Worm (Caenorhabditis elegans): Measurements from ENCODE around the gene cyp-33E3.
A peak's percentile ranks its signal among the peaks of the same experiment; 100 is the strongest.

cyp-33E3 gene

ce11 chrIV:8587057-8587456 lies 27.7 kb upstream of the cyp-33E3 start (continued):
- TF ChIP-seq zfp-3 (GFP tag; conservative IDR thresholded peaks at IDR 0.05) (no peak), dve-1 (tag; optimal IDR thresholded peaks at IDR 0.05; ENCODE audit: insufficient read depth) (peak; percentile 33), lin-13 (GFP tag; optimal IDR thresholded peaks at IDR 0.05) (peak; percentile 50), D1046.2 (GFP tag; IDR thresholded peaks at IDR 0.05) (no peak), nhr-25 (tag; optimal IDR thresholded peaks at IDR 0.05; ENCODE audit: borderline replicate concordance, insufficient read depth) (peak; percentile 9), nhr-6 (tag; optimal IDR thresholded peaks at IDR 0.05) (peak; percentile 10), fos-1 (tag; optimal IDR thresholded peaks at IDR 0.05) (no peak), T26A8.4 (GFP tag; IDR thresholded peaks at IDR 0.05) (no peak), pha-4 (GFP tag; IDR thresholded peaks at IDR 0.05) (no peak), pha-4 (tag; optimal IDR thresholded peaks at IDR 0.05) (peak; percentile 40), nhr-11 (tag; optimal IDR thresholded peaks at IDR 0.05) (peak; percentile 71), hlh-30 (tag; optimal IDR thresholded peaks at IDR 0.05; ENCODE audit: insufficient read depth) (peak; percentile 50)

- TF ChIP-seq F10B5.3 (tag; optimal IDR thresholded peaks at IDR 0.05) (no peak), zip-2 (tag; optimal IDR thresholded peaks at IDR 0.05) (no peak), lsy-2 (tag; optimal IDR thresholded peaks at IDR 0.05) (peak in 1 of 2 experiments; percentile 33), hlh-30 (tag; optimal IDR thresholded peaks at IDR 0.05; ENCODE audit: insufficient read depth) (peak; percentile 60)
These were observed 27.2 kb upstream of the cyp-33E3 start for ce11 chrIV:8587605-8588004.

- TF ChIP-seq saeg-2 (GFP tag; IDR thresholded peaks at IDR 0.05) (no peak), ceh-20 (GFP tag; IDR thresholded peaks at IDR 0.05) (no peak), F44E2.7 (GFP tag; IDR thresholded peaks at IDR 0.05) (no peak), T20F7.1 (GFP tag; optimal IDR thresholded peaks at IDR 0.05) (no peak), mxl-2 (GFP tag; conservative IDR thresholded peaks at IDR 0.05) (no peak), F26F4.8 (GFP tag; conservative IDR thresholded peaks at IDR 0.05) (no peak), mdl-1 (tag; optimal IDR thresholded peaks at IDR 0.05) (no peak), zip-2 (tag; optimal IDR thresholded peaks at IDR 0.05) (no peak), dpl-1 (GFP tag; optimal IDR thresholded peaks at IDR 0.05) (no peak), ctbp-1 (GFP tag; IDR thresholded peaks at IDR 0.05) (no peak), daf-12 (tag; optimal IDR thresholded peaks at IDR 0.05) (no peak), lin-39 (tag; optimal IDR thresholded peaks at IDR 0.05) (no peak), arid-1 (GFP tag; conservative IDR thresholded peaks at IDR 0.05) (no peak), ceh-82 (tag; optimal IDR thresholded peaks at IDR 0.05) (no peak), zfp-3 (GFP tag; conservative IDR thresholded peaks at IDR 0.05) (no peak), ceh-32 (tag; optimal IDR thresholded peaks at IDR 0.05; ENCODE audit: poor library complexity) (no peak), F10B5.3 (tag; optimal IDR thresholded peaks at IDR 0.05) (no peak), daf-8 (GFP tag; IDR thresholded peaks at IDR 0.05) (no peak)
These were observed 19.5 kb upstream of the cyp-33E3 start, which contains the start of gene Y59H11AR.3 for ce11 chrIV:8595317-8595716. Gene Y59H11AR.3 (minus strand): TSS chrIV:8595417.

ce11 chrIV:8595767-8596166 lies 19.0 kb upstream of the cyp-33E3 start, which contains the start of gene clec-181:
Gene clec-181 (plus strand): TSS chrIV:8596067.
- TF ChIP-seq hmg-1.1 (GFP tag; IDR thresholded peaks at IDR 0.05) (no peak), Y75B8A.6 (GFP tag; IDR thresholded peaks at IDR 0.05) (no peak)

ce11 chrIV:8597504-8597903 lies 17.3 kb upstream of the cyp-33E3 start:
- TF ChIP-seq lsy-2 (tag; optimal IDR thresholded peaks at IDR 0.05) = peak in 1 of 2 experiments; percentile 12
- TF ChIP-seq hmg-1.1 (GFP tag; IDR thresholded peaks at IDR 0.05) = peak; percentile 45; the same call in 1 of the 2 replicates
- peak; percentile 7 for TF ChIP-seq rbr-2 (tag; optimal IDR thresholded peaks at IDR 0.05)
- TF ChIP-seq skn-1 (tag; optimal IDR thresholded peaks at IDR 0.05) = no peak
- peak in 1 of 2 experiments; percentile 28 for TF ChIP-seq unc-62 (GFP tag; optimal IDR thresholded peaks at IDR 0.05 in 1 of 2)
- no peak for TF ChIP-seq unc-62 (tag; optimal IDR thresholded peaks at IDR 0.05)
- peak; percentile 91 for TF ChIP-seq duxl-1 (tag; optimal IDR thresholded peaks at IDR 0.05; ENCODE audit: poor library complexity)
- no peak for TF ChIP-seq gei-8 (GFP tag; optimal IDR thresholded peaks at IDR 0.05)

All from whole organism, L4 larva.